Fruit fly (Drosophila melanogaster) whole organism, adult: ENCODE results near the gene CG7601.
A peak's percentile ranks its signal among the peaks of the same experiment; 100 is the strongest.

ENCODE experiments used
- CG11617 ChIP-seq: fragments of 200-800 bp; sonication (Bioruptor generic); optimal IDR thresholded peaks from 2 replicates; lab custom pipeline; 2017; ENCODE audit warnings: mild to moderate bottlenecking, missing biosample characterization, missing genetic modification reagents, missing genetic modification characterization
- CG12768 ChIP-seq: fragments of 200-800 bp; sonication (Bioruptor generic); optimal IDR thresholded peaks from 2 replicates; lab custom pipeline; 2017; ENCODE audit warnings: missing biosample characterization, missing genetic modification characterization, mild to moderate bottlenecking, moderate library complexity, missing genetic modification reagents
- CG14711 ChIP-seq: fragments of 200-800 bp; sonication (Bioruptor generic); optimal IDR thresholded peaks from 2 replicates; lab custom pipeline; 2018; ENCODE audit warnings: missing biosample characterization, mild to moderate bottlenecking, missing genetic modification characterization, moderate library complexity
- CG1620 ChIP-seq: fragments of 200-800 bp; sonication (Bioruptor generic); optimal IDR thresholded peaks from 2 replicates; lab custom pipeline; 2016; ENCODE audit warnings: missing biosample characterization, missing genetic modification characterization
- CG33017 ChIP-seq: fragments of 200-800 bp; sonication (Bioruptor generic); optimal IDR thresholded peaks from 2 replicates; lab custom pipeline; 2018; ENCODE audit warnings: missing biosample characterization, mild to moderate bottlenecking, missing genetic modification characterization, moderate library complexity
- CG5204 ChIP-seq: fragments of 200-800 bp; sonication (Bioruptor generic); optimal IDR thresholded peaks from 2 replicates; lab custom pipeline; 2016; ENCODE audit warnings: missing biosample characterization, missing genetic modification characterization
- CG7045 ChIP-seq: fragments of 200-800 bp; sonication (Bioruptor generic); optimal IDR thresholded peaks from 2 replicates; lab custom pipeline; 2017; ENCODE audit warnings: missing biosample characterization, mild to moderate bottlenecking, missing genetic modification characterization
- CG7101 ChIP-seq: fragments of 200-800 bp; sonication (Bioruptor generic); optimal IDR thresholded peaks from 2 replicates; lab custom pipeline; 2018; ENCODE audit warnings: missing biosample characterization, mild to moderate bottlenecking, missing genetic modification characterization, moderate library complexity
- Clk ChIP-seq: fragments of 200-800 bp; sonication (Bioruptor generic); optimal IDR thresholded peaks from 2 replicates; lab custom pipeline; 2017; ENCODE audit warnings: missing biosample characterization, missing genetic modification characterization
- Crg-1 ChIP-seq: fragments of 200-800 bp; sonication (Bioruptor generic); optimal IDR thresholded peaks from 2 replicates; lab custom pipeline; 2016; ENCODE audit warnings: missing biosample characterization, missing genetic modification characterization
- Hr96 ChIP-seq: fragments of 200-800 bp; sonication (Bioruptor generic); optimal IDR thresholded peaks from 2 replicates; lab custom pipeline; 2016; ENCODE audit warnings: missing biosample characterization, missing genetic modification characterization
- Mnt ChIP-seq: fragments of 200-800 bp; sonication (Bioruptor generic); optimal IDR thresholded peaks from 2 replicates; lab custom pipeline; 2016; ENCODE audit warnings: missing biosample characterization, mild to moderate bottlenecking, missing genetic modification characterization
- bab1 ChIP-seq: fragments of 200-800 bp; sonication (Bioruptor generic); optimal IDR thresholded peaks from 3 replicates; lab custom pipeline; 2019; ENCODE audit warnings: missing biosample characterization, mild to moderate bottlenecking, missing genetic modification characterization, moderate library complexity
- cic ChIP-seq: fragments of 200-800 bp; sonication (Bioruptor generic); optimal IDR thresholded peaks from 2 replicates; lab custom pipeline; 2017; ENCODE audit warnings: missing biosample characterization, mild to moderate bottlenecking, missing genetic modification characterization, moderate library complexity
- cnc ChIP-seq, 2 experiments: fragments of >200 bp; optimal IDR thresholded peaks; 2 replicates each; lab custom pipeline; 2017
- kay ChIP-seq: fragments of 200-800 bp; sonication (Bioruptor generic); peaks from one replicate; lab custom pipeline; 2016; ENCODE audit warnings: missing biosample characterization, missing genetic modification characterization, borderline replicate concordance
- ovo ChIP-seq: fragments of 200-800 bp; sonication (Bioruptor generic); optimal IDR thresholded peaks from 2 replicates; lab custom pipeline; 2016; ENCODE audit warnings: missing biosample characterization, missing genetic modification characterization
- pad ChIP-seq: fragments of 200-800 bp; sonication (Bioruptor generic); optimal IDR thresholded peaks from 3 replicates; lab custom pipeline; 2017; ENCODE audit warnings: missing biosample characterization, missing genetic modification characterization, mild to moderate bottlenecking, moderate library complexity, missing genetic modification reagents
- tj ChIP-seq: fragments of 200-800 bp; sonication (Bioruptor generic); optimal IDR thresholded peaks from 3 replicates; lab custom pipeline; 2017; ENCODE audit warnings: missing biosample characterization, mild to moderate bottlenecking, missing genetic modification characterization, moderate library complexity
- toe ChIP-seq: fragments of 200-800 bp; sonication (Bioruptor generic); optimal IDR thresholded peaks from 2 replicates; lab custom pipeline; 2016; ENCODE audit warnings: missing biosample characterization, missing genetic modification characterization

CG7601 gene

DNA sequence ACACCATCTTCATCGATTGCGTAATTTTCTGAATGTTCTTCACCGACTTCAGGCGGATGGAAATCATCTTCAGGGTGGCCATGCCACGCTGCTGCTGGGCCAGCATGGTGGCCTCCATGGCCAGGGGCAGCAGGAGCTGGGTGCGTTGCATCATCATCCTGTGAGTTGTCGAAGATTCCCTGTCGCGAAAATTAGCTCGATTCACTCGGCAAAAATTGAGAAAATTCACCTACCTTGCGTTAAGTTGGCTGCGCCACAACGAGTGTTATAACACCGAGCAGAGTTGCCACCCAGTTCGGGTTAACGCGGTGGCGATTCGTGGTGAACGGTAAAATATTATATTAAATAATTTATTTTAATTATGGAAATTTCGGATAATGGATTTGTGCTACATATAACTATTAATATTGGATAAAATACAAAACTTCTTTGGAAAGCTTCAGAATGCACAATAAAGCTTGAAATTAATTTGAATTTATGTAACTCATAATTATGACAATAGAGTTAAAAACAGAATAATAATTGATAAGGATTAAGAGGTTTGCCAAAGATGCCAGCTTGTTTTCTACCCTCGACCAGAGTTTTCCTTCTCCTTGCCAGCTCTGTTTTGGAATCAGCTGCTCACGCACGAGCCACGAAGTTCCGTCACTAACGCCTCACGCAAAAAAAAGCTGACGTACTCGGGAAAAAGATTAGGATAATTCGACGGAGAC is 12.2 kb upstream of the CG7601 start, which contains the start of the genes ATPsyngamma and yata:
ATPsyngamma (minus strand) TSS at position 573 of the 713 bp plus-strand sequence.
yata (plus strand) TSS at position 629 of the 713 bp plus-strand sequence.
- TF ChIP-seq bab1 (GFP tag; lab: Kevin White, UChicago) (peak; percentile 22), CG14711 (tag; lab: Kevin White, UChicago) (peak; percentile 82), toe (no peak), cic (GFP tag; lab: Kevin White, UChicago) (no peak), ovo (GFP tag; lab: Kevin White, UChicago) (peak; percentile 57), CG7045 (GFP tag; lab: Kevin White, UChicago) (peak; percentile 28), CG33017 (no peak), CG1620 (GFP tag; lab: Kevin White, UChicago) (no peak), CG7101 (tag; lab: Kevin White, UChicago) (peak; percentile 64), Clk (GFP tag; lab: Kevin White, UChicago) (no peak), pad (GFP tag; lab: Kevin White, UChicago) (peak; percentile 35), Hr96 (no peak), CG11617 (GFP tag; lab: Kevin White, UChicago) (peak; percentile 55), cnc (optimal IDR thresholded peaks at IDR 0.05; lab: Kevin White, UChicago) (no peak), tj (peak; percentile 91), kay (GFP tag; lab: Kevin White, UChicago) (no peak), CG12768 (no peak), CG5204 (GFP tag; lab: Kevin White, UChicago) (no peak), Mnt (peak; percentile 52), Crg-1 (GFP tag; lab: Kevin White, UChicago) (no peak)

DNA sequence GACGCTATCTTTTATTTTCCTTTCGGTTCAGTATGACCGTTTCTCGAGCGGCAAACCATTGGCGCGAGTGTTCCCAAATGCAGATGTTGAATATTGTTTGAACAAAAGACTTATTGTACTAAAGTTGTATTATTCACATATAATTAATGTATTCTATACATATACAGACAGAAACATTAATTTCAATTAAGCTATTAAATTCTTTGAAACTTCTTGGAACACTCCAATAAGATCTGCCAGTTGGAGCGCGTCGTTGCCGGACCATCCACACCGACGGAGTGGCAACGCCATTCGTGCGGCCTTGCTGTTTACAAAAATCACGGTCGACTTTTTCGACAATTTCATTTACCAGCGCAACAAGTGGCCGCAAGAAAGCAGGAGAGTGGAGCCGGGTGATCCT is 8.5 kb upstream of the CG7601 start, which contains the start of the genes Wdr24 and IntS11:
Wdr24 (minus strand) TSS at position 37 of the 400 bp plus-strand sequence.
IntS11 (plus strand) TSS at position 282 of the 400 bp plus-strand sequence.
- TF ChIP-seq tj (peak; percentile 67), CG33017 (peak; percentile 96), cic (GFP tag; lab: Kevin White, UChicago) (peak; percentile 80), Mnt (peak; percentile 85), bab1 (GFP tag; lab: Kevin White, UChicago) (peak; percentile 92), toe (no peak), CG1620 (GFP tag; lab: Kevin White, UChicago) (peak; percentile 91), cnc (optimal IDR thresholded peaks at IDR 0.05; lab: Kevin White, UChicago) (no peak), Hr96 (no peak), Clk (GFP tag; lab: Kevin White, UChicago) (peak; percentile 55), CG5204 (GFP tag; lab: Kevin White, UChicago) (no peak), CG7045 (GFP tag; lab: Kevin White, UChicago) (peak; percentile 97), kay (GFP tag; lab: Kevin White, UChicago) (no peak), CG12768 (peak; percentile 97), CG14711 (tag; lab: Kevin White, UChicago) (peak; percentile 93), ovo (GFP tag; lab: Kevin White, UChicago) (no peak), CG7101 (tag; lab: Kevin White, UChicago) (peak; percentile 99), Crg-1 (GFP tag; lab: Kevin White, UChicago) (peak; percentile 96), CG11617 (GFP tag; lab: Kevin White, UChicago) (peak; percentile 92), pad (GFP tag; lab: Kevin White, UChicago) (peak; percentile 87)

DNA sequence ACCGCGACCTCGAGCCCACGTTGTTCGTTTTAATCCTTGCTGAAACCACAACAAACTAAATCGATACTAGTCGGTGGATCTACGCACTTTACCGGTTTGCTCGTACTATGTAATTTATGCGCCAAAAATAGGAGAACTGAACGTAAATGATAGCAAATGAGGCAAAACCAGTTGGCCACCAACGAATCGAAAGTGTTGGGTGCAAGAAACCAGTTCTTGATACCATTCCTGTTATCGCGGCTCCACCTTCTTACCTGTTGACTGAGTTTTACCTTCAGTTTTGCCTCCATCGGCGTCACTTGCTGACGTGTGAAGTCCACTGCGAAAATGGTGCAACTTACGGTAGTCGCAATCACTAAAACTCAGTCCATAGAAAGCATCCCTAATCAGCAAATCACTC is 3.5 kb upstream of the CG7601 start:
- no peak for TF ChIP-seq CG7045 (GFP tag; lab: Kevin White, UChicago)
- TF ChIP-seq kay (GFP tag; lab: Kevin White, UChicago): no peak
- TF ChIP-seq CG12768: no peak
- no peak for TF ChIP-seq CG1620 (GFP tag; lab: Kevin White, UChicago)

DNA sequence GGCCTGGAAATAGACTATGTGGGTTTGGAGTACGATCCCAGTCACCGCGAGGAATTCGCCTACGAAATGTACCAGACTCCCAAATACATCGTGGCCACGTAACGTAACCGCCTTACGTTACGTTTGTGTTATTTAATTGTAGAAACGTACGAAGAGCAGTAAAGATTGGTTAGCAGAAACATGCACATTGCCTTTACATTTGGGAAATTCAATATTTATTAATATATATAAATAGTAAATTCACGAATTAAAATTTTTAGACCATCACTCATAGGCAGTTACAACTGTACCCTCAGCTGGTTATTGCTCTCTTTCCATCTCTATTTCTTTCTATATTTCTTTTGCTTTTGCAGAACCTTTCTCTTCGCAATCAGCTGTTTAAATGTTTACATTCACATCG is 1.3 kb upstream of the CG7601 start, which contains the start of gene Gnpnat:
Gnpnat (plus strand) TSS at position 385 of the 400 bp plus-strand sequence.
- TF ChIP-seq kay (GFP tag; lab: Kevin White, UChicago): no peak
- TF ChIP-seq CG7101 (tag; lab: Kevin White, UChicago): peak; percentile 71
- TF ChIP-seq Clk (GFP tag; lab: Kevin White, UChicago): no peak
- peak; percentile 37 for TF ChIP-seq bab1 (GFP tag; lab: Kevin White, UChicago)
- no peak for TF ChIP-seq Crg-1 (GFP tag; lab: Kevin White, UChicago)
- TF ChIP-seq CG12768: peak; percentile 59
- no peak for TF ChIP-seq Hr96
- TF ChIP-seq CG7045 (GFP tag; lab: Kevin White, UChicago): peak; percentile 54
- TF ChIP-seq cnc (optimal IDR thresholded peaks at IDR 0.05; lab: Kevin White, UChicago): no peak
- TF ChIP-seq CG33017: peak; percentile 73
- TF ChIP-seq ovo (GFP tag; lab: Kevin White, UChicago): no peak
- peak; percentile 33 for TF ChIP-seq Mnt
- no peak for TF ChIP-seq CG5204 (GFP tag; lab: Kevin White, UChicago)
- no peak for TF ChIP-seq cic (GFP tag; lab: Kevin White, UChicago)
- peak; percentile 61 for TF ChIP-seq CG11617 (GFP tag; lab: Kevin White, UChicago)
- TF ChIP-seq pad (GFP tag; lab: Kevin White, UChicago): peak; percentile 15
- peak; percentile 54 for TF ChIP-seq CG14711 (tag; lab: Kevin White, UChicago)
- no peak for TF ChIP-seq tj
- TF ChIP-seq CG1620 (GFP tag; lab: Kevin White, UChicago): no peak
- no peak for TF ChIP-seq toe

DNA sequence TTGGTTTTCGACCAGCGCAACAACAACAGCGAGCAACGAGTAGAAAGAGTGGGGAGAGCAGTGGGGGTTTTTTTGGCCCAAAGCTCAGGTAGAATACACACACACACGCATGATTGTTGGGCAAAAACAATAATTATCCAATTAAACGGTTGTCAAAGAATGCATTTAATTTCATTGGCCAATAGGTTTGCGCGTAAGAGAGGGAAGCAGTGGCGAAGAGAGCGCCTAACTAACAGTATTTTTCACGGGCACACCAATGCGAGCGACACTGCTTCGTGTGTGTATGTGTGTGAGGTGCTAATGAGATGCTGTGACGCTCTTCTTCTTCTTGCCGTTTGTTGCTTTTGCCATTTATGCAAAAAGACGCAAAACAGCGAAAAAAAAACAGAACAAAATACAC is 10.3 kb downstream of the CG7601 start:
- TF ChIP-seq Mnt (no peak), cic (GFP tag; lab: Kevin White, UChicago) (no peak), CG7101 (tag; lab: Kevin White, UChicago) (no peak), bab1 (GFP tag; lab: Kevin White, UChicago) (no peak), toe (no peak), pad (GFP tag; lab: Kevin White, UChicago) (no peak), Clk (GFP tag; lab: Kevin White, UChicago) (no peak), tj (no peak), CG33017 (no peak), CG7045 (GFP tag; lab: Kevin White, UChicago) (no peak), Hr96 (no peak), kay (GFP tag; lab: Kevin White, UChicago) (no peak)
